Fruit fly (Drosophila melanogaster) whole organism, embryonic: Measurements from ENCODE around the gene Pex7.
A peak's percentile ranks its signal among the peaks of the same experiment; 100 is the strongest.

ENCODE experiments used
- CG14441 ChIP-seq: fragments of 200-800 bp; sonication (Bioruptor generic); IDR thresholded peaks from 2 replicates; pipeline ENCODE4 v1.3.6; 2022; ENCODE audit warnings: missing biosample characterization, missing genetic modification characterization
- CG16813 ChIP-seq: fragments of 200-800 bp; sonication (Bioruptor generic); IDR thresholded peaks from 3 replicates; pipeline ENCODE4 v1.3.6; 2022; ENCODE audit warnings: missing biosample characterization, missing genetic modification characterization; ENCODE audit not compliant: partially characterized antibody
- CG17829 ChIP-seq: fragments of 200-800 bp; optimal IDR thresholded peaks from 2 replicates; lab custom pipeline; 2019; ENCODE audit warnings: missing biosample characterization, mild to moderate bottlenecking, missing genetic modification characterization, moderate library complexity
- CG4424 ChIP-seq: fragments of 200-800 bp; sonication (Bioruptor generic); optimal IDR thresholded peaks from 3 replicates; lab custom pipeline; 2016; ENCODE audit warnings: missing biosample characterization, missing genetic modification characterization
- CG5953 ChIP-seq: fragments of 200-800 bp; sonication (Bioruptor generic); IDR thresholded peaks from 2 replicates; pipeline ENCODE4 v1.3.6; 2022; ENCODE audit warnings: missing biosample characterization, missing genetic modification characterization
- CG9727 ChIP-seq: fragments of 200-800 bp; sonication (Bioruptor generic); optimal IDR thresholded peaks from 3 replicates; lab custom pipeline; 2017; ENCODE audit warnings: missing biosample characterization, mild to moderate bottlenecking, missing genetic modification characterization
- Dad ChIP-seq: fragments of 200-800 bp; sonication (Bioruptor generic); optimal IDR thresholded peaks from 3 replicates; lab custom pipeline; 2016; ENCODE audit warnings: missing biosample characterization, missing genetic modification characterization
- PHDP ChIP-seq: fragments of 200-800 bp; sonication (Bioruptor generic); optimal IDR thresholded peaks from 3 replicates; lab custom pipeline; 2018; ENCODE audit warnings: missing biosample characterization, mild to moderate bottlenecking, missing genetic modification characterization, moderate library complexity
- btn ChIP-seq: fragments of 200-800 bp; sonication (Bioruptor generic); optimal IDR thresholded peaks from 2 replicates; lab custom pipeline; 2016; ENCODE audit warnings: missing biosample characterization, missing genetic modification characterization

DNA sequence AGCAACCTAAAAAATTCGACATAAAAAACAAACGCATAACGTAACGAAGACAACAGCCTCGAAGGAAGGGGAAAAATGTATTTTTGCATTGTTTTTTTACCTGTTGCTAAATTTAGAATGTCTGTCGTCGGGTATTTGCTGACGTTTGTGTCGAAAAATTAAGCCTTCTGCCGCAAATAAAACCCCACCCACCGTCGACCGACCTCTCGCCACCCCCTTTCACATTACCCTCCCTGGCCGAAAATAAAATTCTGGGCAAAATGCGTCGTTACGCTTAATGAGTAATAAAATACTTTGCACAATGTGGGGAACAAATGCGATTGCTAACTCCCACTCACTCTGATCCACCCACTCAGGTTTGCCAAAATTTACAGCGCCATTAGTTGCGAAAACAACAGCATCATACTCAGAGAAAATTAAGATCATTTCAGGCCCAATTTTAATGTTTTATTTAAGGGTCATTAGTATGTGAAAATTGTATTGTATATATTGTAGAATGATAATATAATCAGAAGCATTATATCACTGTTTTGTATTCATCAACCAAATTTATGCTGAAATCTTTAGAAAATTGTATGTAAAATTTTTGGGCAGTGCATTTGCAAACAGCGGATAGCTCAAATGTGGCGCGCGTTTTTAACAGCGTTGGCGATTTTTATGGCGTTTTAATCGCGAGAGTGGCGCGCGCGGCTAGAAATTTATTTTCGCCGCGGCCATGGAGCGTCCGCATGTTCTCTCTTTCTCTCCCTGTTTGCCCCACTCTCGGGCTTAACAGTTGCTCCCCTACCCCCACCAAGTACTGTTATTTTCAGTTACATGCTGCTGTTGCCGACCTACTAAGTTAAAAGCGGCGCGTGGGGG is 25.5 kb downstream of the Pex7 start:
- no peak for TF ChIP-seq CG5953 (GFP tag; lab: Robert Waterston, UW)
- TF ChIP-seq Dad (GFP tag; lab: Kevin White, UChicago): no peak
- TF ChIP-seq PHDP: peak; percentile 66
- TF ChIP-seq CG17829 (tag; lab: Kevin White, UChicago): no peak
- TF ChIP-seq CG9727 (GFP tag; lab: Kevin White, UChicago): peak; percentile 45
- no peak for TF ChIP-seq CG16813
- peak; percentile 48; the same call in 1 of the 2 replicates for TF ChIP-seq CG14441 (GFP tag; lab: Robert Waterston, UW)
- TF ChIP-seq CG4424 (GFP tag; lab: Kevin White, UChicago): no peak
- no peak for TF ChIP-seq btn
